Comparison of ENCODE assay signal across 2 worm cellular contexts in the genomic region with DNA sequence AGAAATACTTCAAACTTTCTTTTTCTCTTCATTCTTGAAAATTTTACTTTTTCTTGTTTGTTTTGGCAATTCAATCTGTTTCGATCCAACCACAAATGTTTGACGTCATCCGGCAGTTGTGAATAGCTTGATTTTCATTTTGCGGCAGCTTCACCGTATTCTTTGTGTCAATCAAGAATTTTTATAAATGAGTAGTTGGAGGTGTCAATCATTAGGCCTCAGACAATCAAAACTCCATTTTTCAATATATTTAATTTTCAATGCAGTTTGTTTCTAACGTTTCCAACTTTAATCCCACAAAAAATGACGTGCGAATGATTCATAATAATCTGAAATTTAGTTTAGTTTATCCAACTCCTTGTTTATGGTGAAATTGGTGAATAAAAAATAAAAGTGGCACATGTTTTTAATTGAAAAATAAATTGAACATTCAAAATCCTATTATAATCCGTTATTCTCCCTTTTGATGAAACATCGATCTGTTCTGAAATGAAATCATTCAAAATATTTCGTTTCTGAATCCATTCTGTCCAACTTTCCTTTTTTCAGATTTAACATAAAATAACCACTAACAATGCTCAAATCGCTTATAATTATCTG.
TF ChIP-seq lines count a peak whose summit lies in the region.

A gene (plus strand): TSS at position 550 of the 600 bp plus-strand sequence.

TF ChIP-seq in whole organism, L4 larva, 104 proteins besides CTCF, POLR2A, EP300 and RAD21:
- peak; percentile 30 for TF ChIP-seq aha-1 (tag; lab: Kevin White, UChicago)
- TF ChIP-seq dmd-6 (GFP tag; IDR thresholded peaks at IDR 0.05; lab: Robert Waterston, UW), result 0 out of 2 replicates have a peak, but pooled peaks have one; percentile 11
- no peak for TF ChIP-seq set-16 (GFP tag; IDR thresholded peaks at IDR 0.05; lab: Robert Waterston, UW)

TF ChIP-seq in whole organism, young adult, 124 proteins besides CTCF, POLR2A, EP300 and RAD21:
- TF ChIP-seq nhr-80 (tag; optimal IDR thresholded peaks at IDR 0.05; lab: Kevin White, UChicago) (peak; percentile 6), Y95B8A.8 (GFP tag; IDR thresholded peaks at IDR 0.05; lab: Robert Waterston, UW) (no peak), ceh-27 (GFP tag; optimal IDR thresholded peaks at IDR 0.05; lab: Kevin White, UChicago) (no peak), dpff-1 (tag; optimal IDR thresholded peaks at IDR 0.05; lab: Kevin White, UChicago) (no peak), F52B5.7 (tag; optimal IDR thresholded peaks at IDR 0.05; lab: Kevin White, UChicago) (no peak), let-607 (tag; optimal IDR thresholded peaks at IDR 0.05; lab: Kevin White, UChicago) (peak; percentile 87 to 90), attf-6 (GFP tag; IDR thresholded peaks at IDR 0.05; lab: Robert Waterston, UW) (no peak), tbp1 (GFP tag; optimal IDR thresholded peaks at IDR 0.05; lab: Kevin White, UChicago) (no peak), madf-10 (tag; optimal IDR thresholded peaks at IDR 0.05; lab: Kevin White, UChicago) (no peak), ztf-18 (tag; optimal IDR thresholded peaks at IDR 0.05; lab: Kevin White, UChicago) (no peak), egl-18 (GFP tag; IDR thresholded peaks at IDR 0.05; lab: Robert Waterston, UW) (no peak), nhr-179 (tag; optimal IDR thresholded peaks at IDR 0.05; lab: Kevin White, UChicago) (no peak), akir-1 (GFP tag; optimal IDR thresholded peaks at IDR 0.05; lab: Kevin White, UChicago) (no peak), athp-1 (tag; optimal IDR thresholded peaks at IDR 0.05; lab: Kevin White, UChicago) (no peak), F10E7.11 (tag; optimal IDR thresholded peaks at IDR 0.05; lab: Kevin White, UChicago) (no peak), F55B11.4 (tag; optimal IDR thresholded peaks at IDR 0.05; lab: Kevin White, UChicago; ENCODE audit: borderline replicate concordance, insufficient read depth) (no peak), ZK185.1 (tag; optimal IDR thresholded peaks at IDR 0.05; lab: Kevin White, UChicago; ENCODE audit: poor library complexity, severe bottlenecking) (no peak), him-1 (tag; optimal IDR thresholded peaks at IDR 0.05; lab: Kevin White, UChicago) (no peak)
